Worm (Caenorhabditis elegans) whole organism, L4 larva: ENCODE results near the gene nuo-3.

Experiments used
- arid-1 ChIP-seq: fragments of 200-800 bp; sonication (Bioruptor generic); conservative IDR thresholded peaks from 2 replicates; pipeline ENCODE4 v1.3.6; 2022; ENCODE audit warnings: missing genetic modification reagents, missing genetic modification characterization, missing compliant biosample characterization
- nhr-25 ChIP-seq: sonication (generic microtip); optimal IDR thresholded peaks from 2 replicates; lab custom pipeline; 2017; ENCODE audit warnings: missing genetic modification characterization, mild to moderate bottlenecking, missing compliant biosample characterization, antibody characterized with exemption, moderate library complexity, borderline replicate concordance; ENCODE audit not compliant: insufficient read depth

DNA sequence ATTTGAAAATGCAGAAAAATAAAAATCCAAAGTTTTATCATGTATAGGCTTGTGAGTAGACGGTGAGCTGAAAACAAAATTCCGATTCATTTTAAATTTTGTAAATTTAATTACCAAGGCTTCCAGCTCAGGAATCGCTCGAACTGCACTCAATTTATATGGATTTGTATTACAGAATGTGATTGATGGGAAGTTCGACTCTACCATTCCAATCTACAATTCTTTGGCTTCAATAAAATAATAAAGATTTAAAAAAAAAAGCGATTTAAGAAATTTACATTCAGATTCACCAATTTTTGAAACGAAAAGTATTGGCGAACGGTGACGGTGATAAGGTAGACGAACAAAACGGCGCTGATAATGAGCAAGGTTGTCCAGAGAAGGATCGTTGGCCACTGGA is 26.7 kb downstream of the nuo-3 start:
- no peak for TF ChIP-seq arid-1 (GFP tag; lab: Robert Waterston, UW)
- no peak for TF ChIP-seq nhr-25 (tag; lab: Kevin White, UChicago)
